Fruit fly (Drosophila melanogaster) whole organism, wandering third instar larva: Measurements from ENCODE around the gene Sry-delta.

Source experiments
- Abd-B ChIP-seq: fragments of >200 bp; optimal IDR thresholded peaks from 2 replicates; lab custom pipeline; 2017; ENCODE audit warnings: missing biosample characterization, missing genetic modification characterization
- CG32264 ChIP-seq: fragments of 200-800 bp; sonication (Bioruptor generic); optimal IDR thresholded peaks from 2 replicates; lab custom pipeline; 2016; ENCODE audit warnings: missing biosample characterization, missing genetic modification characterization
- CG9705 ChIP-seq: fragments of 200-800 bp; sonication (Bioruptor generic); optimal IDR thresholded peaks from 2 replicates; lab custom pipeline; 2018; ENCODE audit warnings: missing biosample characterization, mild to moderate bottlenecking, missing genetic modification characterization
- CrebA ChIP-seq: fragments of 200-800 bp; sonication (Bioruptor generic); optimal IDR thresholded peaks from 2 replicates; lab custom pipeline; 2016; ENCODE audit warnings: missing biosample characterization, mild to moderate bottlenecking, missing genetic modification characterization, borderline replicate concordance
- Dfd ChIP-seq: fragments of >200 bp; optimal IDR thresholded peaks from 2 replicates; lab custom pipeline; 2017; ENCODE audit warnings: missing biosample characterization, missing genetic modification characterization
- Dif ChIP-seq: fragments of 200-275, 200-300 bp; sonication (Bioruptor generic); optimal IDR thresholded peaks from 2 replicates; lab custom pipeline; 2018; ENCODE audit warnings: missing biosample characterization, missing genetic modification characterization; ENCODE audit not compliant: partially characterized antibody
- GATAd ChIP-seq: sonication (Bioruptor generic); optimal IDR thresholded peaks from 2 replicates; lab custom pipeline; 2016; ENCODE audit warnings: missing biosample characterization, missing genetic modification characterization
- HLH106 ChIP-seq: fragments of 200-800 bp; optimal IDR thresholded peaks from 3 replicates; lab custom pipeline; 2019; ENCODE audit warnings: missing biosample characterization, mild to moderate bottlenecking, missing genetic modification characterization, moderate library complexity
- Hnf4 ChIP-seq: fragments of 200-800 bp; sonication (Bioruptor generic); optimal IDR thresholded peaks from 2 replicates; lab custom pipeline; 2016; ENCODE audit warnings: missing biosample characterization, mild to moderate bottlenecking, missing genetic modification characterization
- Hr78 ChIP-seq: fragments of >200 bp; optimal IDR thresholded peaks from 2 replicates; lab custom pipeline; 2017; ENCODE audit warnings: missing biosample characterization, missing genetic modification characterization
- Hr83 ChIP-seq: fragments of 200-300 bp; sonication (Bioruptor generic); optimal IDR thresholded peaks from 2 replicates; lab custom pipeline; 2016; ENCODE audit warnings: missing biosample characterization, mild to moderate bottlenecking, missing genetic modification characterization, moderate library complexity; ENCODE audit not compliant: poor library complexity, severe bottlenecking
- Jra ChIP-seq: sonication (Bioruptor generic); optimal IDR thresholded peaks from 2 replicates; lab custom pipeline; 2016; ENCODE audit warnings: missing biosample characterization, missing genetic modification characterization
- Mio ChIP-seq: sonication (Bioruptor generic); optimal IDR thresholded peaks from 2 replicates; lab custom pipeline; 2016; ENCODE audit warnings: missing biosample characterization, missing genetic modification characterization
- Myc ChIP-seq: fragments of >200 bp; optimal IDR thresholded peaks from 2 replicates; lab custom pipeline; 2017
- N ChIP-seq: fragments of >200 bp; optimal IDR thresholded peaks from 2 replicates; lab custom pipeline; 2018; ENCODE audit warnings: missing biosample characterization, missing external identifiers, missing genetic modification characterization
- OdsH ChIP-seq: fragments of 200-800 bp; sonication (Bioruptor generic); optimal IDR thresholded peaks from 2 replicates; lab custom pipeline; 2016; ENCODE audit warnings: missing biosample characterization, mild to moderate bottlenecking, missing genetic modification characterization
- Rel ChIP-seq, 2 experiments: fragments of 200-800 bp; sonication (Bioruptor generic) in 1 of 2; optimal IDR thresholded peaks; 2 replicates in 1 of 2; 3 replicates in 1 of 2; lab custom pipeline; 2016 to 2019; ENCODE audit warnings: mild to moderate bottlenecking in 2 of 2, missing biosample characterization in 2 of 2, missing genetic modification characterization in 2 of 2, moderate library complexity in 1 of 2
- Sp1 ChIP-seq: fragments of 200-800 bp; sonication (Bioruptor generic); optimal IDR thresholded peaks from 3 replicates; lab custom pipeline; 2019; ENCODE audit warnings: missing biosample characterization, mild to moderate bottlenecking, missing genetic modification characterization, moderate library complexity
- Vsx2 ChIP-seq: fragments of 200-300, 225-300 bp; sonication (Bioruptor generic); optimal IDR thresholded peaks from 2 replicates; lab custom pipeline; 2018; ENCODE audit warnings: missing biosample characterization, missing genetic modification characterization; ENCODE audit not compliant: partially characterized antibody
- br ChIP-seq: fragments of 200-800 bp; sonication (Bioruptor generic); optimal IDR thresholded peaks from 2 replicates; lab custom pipeline; 2016; ENCODE audit warnings: missing biosample characterization, missing genetic modification characterization
- brk ChIP-seq: fragments of 200-800 bp; sonication (Bioruptor generic); optimal IDR thresholded peaks from 2 replicates; lab custom pipeline; 2016; ENCODE audit warnings: missing biosample characterization, mild to moderate bottlenecking, missing genetic modification characterization
- dl ChIP-seq, 2 experiments: fragments of 175-275, 200-275 bp in 1 of 2; fragments of 200-275 bp in 1 of 2; sonication (Bioruptor generic); optimal IDR thresholded peaks; lab custom pipeline; 2018; ENCODE audit warnings: mild to moderate bottlenecking in 2 of 2, missing biosample characterization in 2 of 2, missing genetic modification characterization in 2 of 2, moderate library complexity in 2 of 2; ENCODE audit not compliant: partially characterized antibody in 2 of 2, insufficient read depth in 1 of 2
- dmrt93B ChIP-seq: fragments of 200-800 bp; sonication (Bioruptor generic); optimal IDR thresholded peaks from 2 replicates; lab custom pipeline; 2018; ENCODE audit warnings: missing biosample characterization, mild to moderate bottlenecking, missing genetic modification characterization
- dsf ChIP-seq: sonication (Bioruptor generic); optimal IDR thresholded peaks from 2 replicates; lab custom pipeline; 2016; ENCODE audit warnings: missing biosample characterization, missing genetic modification characterization, borderline replicate concordance
- ey ChIP-seq: fragments of 200-800 bp; sonication (Bioruptor generic); optimal IDR thresholded peaks from 2 replicates; lab custom pipeline; 2016; ENCODE audit warnings: missing biosample characterization, missing genetic modification characterization
- foxo ChIP-seq, 2 experiments: fragments of 200-800 bp; sonication (Bioruptor generic); optimal IDR thresholded peaks; 2 replicates in 1 of 2; 3 replicates in 1 of 2; lab custom pipeline; 2016 to 2017; ENCODE audit warnings: missing biosample characterization in 2 of 2, missing genetic modification characterization in 2 of 2
- fru ChIP-seq: fragments of 200-800 bp; sonication (Bioruptor generic); optimal IDR thresholded peaks from 3 replicates; lab custom pipeline; 2016; ENCODE audit warnings: missing biosample characterization, mild to moderate bottlenecking, missing genetic modification characterization
- h ChIP-seq: fragments of 200-800 bp; sonication (Bioruptor generic); optimal IDR thresholded peaks from 3 replicates; lab custom pipeline; 2016; ENCODE audit warnings: missing biosample characterization, mild to moderate bottlenecking, missing genetic modification characterization
- jim ChIP-seq: fragments of 175-275, 200-325 bp; sonication (Bioruptor generic); optimal IDR thresholded peaks from 2 replicates; lab custom pipeline; 2016; ENCODE audit warnings: missing biosample characterization, mild to moderate bottlenecking, missing genetic modification characterization
- lola ChIP-seq: fragments of >200 bp; optimal IDR thresholded peaks from 2 replicates; lab custom pipeline; 2017; ENCODE audit warnings: missing biosample characterization, missing genetic modification characterization
- pan ChIP-seq: fragments of >200 bp; optimal IDR thresholded peaks from 2 replicates; lab custom pipeline; 2017
- psq ChIP-seq: fragments of 200-800 bp; sonication (Bioruptor generic); optimal IDR thresholded peaks from 3 replicates; lab custom pipeline; 2017; ENCODE audit warnings: missing biosample characterization, mild to moderate bottlenecking, missing genetic modification characterization, moderate library complexity
- rgr ChIP-seq: fragments of 200-800 bp; sonication (Bioruptor generic); optimal IDR thresholded peaks from 3 replicates; lab custom pipeline; 2016; ENCODE audit warnings: missing biosample characterization, mild to moderate bottlenecking, missing genetic modification characterization
- sage ChIP-seq: fragments of 200-800 bp; sonication (Bioruptor generic); optimal IDR thresholded peaks from 2 replicates; lab custom pipeline; 2016; ENCODE audit warnings: missing biosample characterization, mild to moderate bottlenecking, missing genetic modification characterization
- sv ChIP-seq: fragments of 200-800 bp; sonication (Bioruptor generic); optimal IDR thresholded peaks from 3 replicates; lab custom pipeline; 2016; ENCODE audit warnings: missing biosample characterization, missing genetic modification characterization
- tai ChIP-seq: sonication (Bioruptor generic); optimal IDR thresholded peaks from 2 replicates; lab custom pipeline; 2016; ENCODE audit warnings: missing biosample characterization, missing genetic modification characterization
- usp ChIP-seq: fragments of >200 bp; optimal IDR thresholded peaks from 2 replicates; lab custom pipeline; 2017; ENCODE audit warnings: missing biosample characterization, missing genetic modification characterization
- woc ChIP-seq: sonication (Bioruptor generic); optimal IDR thresholded peaks from 2 replicates; lab custom pipeline; 2016; ENCODE audit warnings: missing biosample characterization, mild to moderate bottlenecking, missing genetic modification characterization

The Sry-delta gene

DNA sequence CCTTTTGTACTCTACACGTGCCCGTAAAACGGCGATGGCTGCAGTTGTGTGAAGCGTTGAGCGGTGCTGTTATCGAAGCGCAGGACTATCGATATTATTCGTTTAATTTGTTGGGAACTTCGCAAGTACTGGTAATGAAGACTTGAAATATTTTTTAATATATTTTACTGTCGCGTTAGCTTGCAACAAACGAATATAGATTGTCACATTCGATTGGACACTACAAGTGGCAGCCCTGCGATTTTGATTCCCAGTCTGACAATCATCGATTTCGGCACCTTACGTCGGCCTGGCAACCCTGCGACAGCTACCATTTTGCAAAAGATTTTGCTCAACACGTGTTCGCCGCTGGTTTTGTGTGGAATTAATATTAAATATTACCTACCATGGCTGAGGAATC lies 38.5 kb upstream of the Sry-delta start, which contains the start of the genes Nlp and Nph (continued):
- no peak for TF ChIP-seq jim (GFP tag; lab: Kevin White, UChicago)
- TF ChIP-seq Sp1, result peak; percentile 37

DNA sequence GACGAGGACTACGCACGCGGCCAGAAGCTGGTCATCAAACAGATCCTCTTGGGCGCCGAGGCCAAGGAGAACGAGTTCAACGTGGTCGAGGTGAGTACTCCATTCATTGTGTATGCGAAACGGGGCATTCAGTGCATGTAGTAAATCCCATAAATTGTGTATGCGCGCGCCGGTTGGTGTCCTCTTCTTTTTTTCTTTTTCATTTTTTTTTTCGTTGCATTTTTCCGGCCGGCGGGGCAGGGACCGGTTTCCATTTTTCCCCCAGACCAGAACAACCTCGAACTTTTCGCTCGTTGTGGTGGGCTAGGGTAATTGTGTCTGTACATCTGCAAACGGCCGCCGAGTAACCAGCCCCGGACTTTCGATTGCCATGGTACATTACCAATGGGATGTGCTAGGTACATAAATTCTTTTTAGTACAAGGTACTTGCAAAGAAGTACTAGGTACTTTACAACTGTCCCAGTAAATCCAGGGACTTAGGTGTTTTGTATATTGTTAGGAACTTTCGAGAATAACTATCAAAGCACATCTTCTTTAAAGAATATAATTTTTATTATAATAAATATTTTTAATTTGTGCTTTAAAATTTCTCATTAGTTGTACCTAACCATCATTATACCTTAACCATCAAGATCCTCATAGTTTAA lies 37.7 kb upstream of the Sry-delta start:
- TF ChIP-seq woc (GFP tag; lab: Kevin White, UChicago) (no peak), foxo (GFP tag; optimal IDR thresholded peaks at IDR 0.05; lab: Kevin White, UChicago) (peak in 1 of 2 experiments; percentile 2)

DNA sequence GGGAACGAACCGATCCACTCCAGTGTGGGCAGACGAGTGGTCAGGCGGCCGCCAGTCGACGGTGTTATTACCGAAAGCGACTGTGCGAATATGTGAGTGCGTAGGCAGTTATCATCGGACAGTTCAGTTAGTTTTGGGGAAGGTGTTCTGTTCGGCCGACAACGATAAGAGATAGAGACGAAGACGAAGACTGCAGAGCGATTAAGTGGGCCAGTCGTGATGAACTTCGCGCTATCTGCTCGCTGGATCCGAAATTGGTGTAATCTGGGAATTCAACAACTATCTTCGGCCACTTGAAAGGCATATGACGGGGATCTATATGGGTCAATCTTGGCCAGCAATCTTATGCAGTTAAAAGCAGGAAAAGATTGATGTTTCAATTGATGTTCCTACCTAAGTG lies 34.0 kb upstream of the Sry-delta start, which contains the start of gene CG7912:
Gene CG7912, minus strand, starts transcription at position 17 of the 400 bp plus-strand sequence.
- no peak for TF ChIP-seq ey
- TF ChIP-seq dsf, result no peak
- TF ChIP-seq CrebA, result no peak
- no peak for TF ChIP-seq Mio (GFP tag; lab: Kevin White, UChicago)
- no peak for TF ChIP-seq Myc (lab: Kevin White, UChicago)

DNA sequence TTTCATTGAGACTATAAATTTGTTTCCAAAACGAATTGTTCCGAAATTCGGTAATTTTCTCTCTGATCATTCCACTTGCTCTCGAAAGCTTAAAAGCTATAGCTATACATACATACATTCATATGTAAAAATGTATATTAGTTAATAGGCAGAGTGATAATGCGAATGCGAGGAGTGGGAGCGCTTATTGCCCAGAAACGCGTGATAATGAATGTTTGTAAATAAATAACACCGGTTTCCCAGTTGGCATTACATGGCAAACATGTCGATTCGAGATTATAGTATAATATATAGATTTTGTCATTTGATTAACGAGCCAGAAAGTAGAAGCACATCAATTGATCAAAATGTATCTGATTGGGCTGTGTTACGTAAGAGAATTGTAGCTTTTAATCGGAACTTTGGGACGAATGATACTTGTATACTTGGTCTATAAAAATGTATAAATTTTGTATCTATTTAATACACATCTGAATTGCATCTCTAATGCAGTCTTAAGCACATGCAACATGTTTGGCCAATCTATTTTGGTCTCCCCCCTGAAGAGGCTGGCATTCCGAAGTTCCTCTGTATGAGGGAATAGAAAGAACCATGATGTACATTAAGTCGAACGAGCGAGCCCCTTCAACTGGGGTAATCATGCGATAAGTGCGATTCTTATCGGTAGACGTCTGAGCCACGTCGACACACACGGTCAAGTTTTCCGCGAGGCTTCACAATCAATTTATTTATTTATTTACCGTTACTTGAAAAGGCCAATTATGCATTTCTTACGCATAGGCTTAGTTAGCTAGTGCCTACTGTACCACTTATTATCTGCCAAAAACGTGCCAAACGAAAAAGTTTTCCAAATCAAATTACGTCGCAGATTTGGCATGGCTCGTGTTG lies 30.3 kb upstream of the Sry-delta start:
- TF ChIP-seq h (GFP tag; lab: Kevin White, UChicago), result peak; percentile 68
- no peak for TF ChIP-seq N
- TF ChIP-seq dmrt93B (GFP tag; lab: Kevin White, UChicago), result no peak
- no peak for TF ChIP-seq pan
- TF ChIP-seq CG9705 (GFP tag; lab: Kevin White, UChicago), result no peak
- no peak for TF ChIP-seq HLH106
- no peak for TF ChIP-seq sv (GFP tag; lab: Kevin White, UChicago)
- TF ChIP-seq jim (GFP tag; lab: Kevin White, UChicago), result no peak
- no peak for TF ChIP-seq sage (GFP tag; lab: Kevin White, UChicago)
- no peak for TF ChIP-seq psq (GFP tag; lab: Kevin White, UChicago)
- no peak for TF ChIP-seq dl (GFP tag; optimal IDR thresholded peaks at IDR 0.05; lab: Kevin White, UChicago; ENCODE audit: insufficient read depth in 1 of 2, partially characterized antibody in 2 of 2)
- no peak for TF ChIP-seq woc (GFP tag; lab: Kevin White, UChicago)
- no peak for TF ChIP-seq Hr83 (GFP tag; lab: Kevin White, UChicago)
- TF ChIP-seq Hnf4, result peak; percentile 27
- no peak for TF ChIP-seq tai (GFP tag; lab: Kevin White, UChicago)
- no peak for TF ChIP-seq Abd-B (GFP tag; lab: Kevin White, UChicago)
- peak; percentile 12 for TF ChIP-seq rgr (GFP tag; lab: Kevin White, UChicago)
- TF ChIP-seq ey, result peak; percentile 44
- no peak for TF ChIP-seq CG32264 (GFP tag; lab: Kevin White, UChicago)
- peak; percentile 25 for TF ChIP-seq br (GFP tag; lab: Kevin White, UChicago)
- no peak for TF ChIP-seq Dfd (GFP tag; lab: Kevin White, UChicago)
- TF ChIP-seq foxo (GFP tag; optimal IDR thresholded peaks at IDR 0.05; lab: Kevin White, UChicago), result peak in 1 of 2 experiments; percentile 67
- TF ChIP-seq usp (GFP tag; lab: Kevin White, UChicago), result no peak
- no peak for TF ChIP-seq Mio (GFP tag; lab: Kevin White, UChicago)
- TF ChIP-seq brk, result no peak
- TF ChIP-seq GATAd (GFP tag; lab: Kevin White, UChicago), result no peak
- no peak for TF ChIP-seq Vsx2 (GFP tag; lab: Kevin White, UChicago)
- TF ChIP-seq dsf, result no peak
- no peak for TF ChIP-seq CrebA
- no peak for TF ChIP-seq Jra (GFP tag; lab: Kevin White, UChicago)
- TF ChIP-seq Myc (lab: Kevin White, UChicago), result no peak
- TF ChIP-seq lola, result no peak
- TF ChIP-seq Sp1, result no peak
- TF ChIP-seq Hr78 (GFP tag; lab: Kevin White, UChicago), result no peak
- TF ChIP-seq Dif (GFP tag; lab: Kevin White, UChicago), result no peak
- TF ChIP-seq fru (GFP tag; lab: Kevin White, UChicago), result peak; percentile 32
- TF ChIP-seq Rel (GFP tag; optimal IDR thresholded peaks at IDR 0.05; lab: Kevin White, UChicago), result no peak
- no peak for TF ChIP-seq Rel (tag; optimal IDR thresholded peaks at IDR 0.05; lab: Kevin White, UChicago)
- TF ChIP-seq OdsH (GFP tag; lab: Kevin White, UChicago), result peak; percentile 38
